Worm (Caenorhabditis elegans) whole organism, L2 larva: ENCODE measurements around the gene M199.9.

Experiments used
- Y55F3AM.14 ChIP-seq: fragments of 200-800 bp; sonication (Bioruptor generic); optimal IDR thresholded peaks from 2 replicates; lab custom pipeline; 2018; ENCODE audit warnings: mild to moderate bottlenecking, missing genetic modification characterization, missing compliant biosample characterization
- ZK546.5 ChIP-seq: sonication (generic microtip); optimal IDR thresholded peaks from 2 replicates; lab custom pipeline; 2017; ENCODE audit warnings: missing biosample characterization, missing genetic modification characterization
- alr-1 ChIP-seq: fragments of 150-350 bp; optimal IDR thresholded peaks from 2 replicates; lab custom pipeline; 2014; ENCODE audit warnings: missing biosample characterization, missing genetic modification characterization
- aly-2 ChIP-seq: fragments of 150-350 bp; optimal IDR thresholded peaks from 2 replicates; lab custom pipeline; 2014; ENCODE audit warnings: missing biosample characterization, missing genetic modification characterization
- ama-1 ChIP-seq: fragments of 150-350 bp; optimal IDR thresholded peaks from 2 replicates; lab custom pipeline; 2018; ENCODE audit warnings: inconsistent platforms
- ceh-16 ChIP-seq: fragments of 150-350 bp; optimal IDR thresholded peaks from 2 replicates; lab custom pipeline; 2014; ENCODE audit warnings: missing biosample characterization, missing genetic modification characterization
- ceh-82 ChIP-seq: fragments of 150-350 bp; optimal IDR thresholded peaks from 2 replicates; lab custom pipeline; 2014; ENCODE audit warnings: missing biosample characterization, missing genetic modification characterization
- crh-2 ChIP-seq: sonication (generic microtip); optimal IDR thresholded peaks from 2 replicates; lab custom pipeline; 2017; ENCODE audit warnings: missing biosample characterization, missing genetic modification characterization
- dmd-4 ChIP-seq: sonication (generic microtip); optimal IDR thresholded peaks from 2 replicates; lab custom pipeline; 2017; ENCODE audit warnings: missing biosample characterization, missing genetic modification characterization
- egl-27 ChIP-seq: sonication (generic microtip); optimal IDR thresholded peaks from 3 replicates; lab custom pipeline; 2017; ENCODE audit warnings: missing biosample characterization, missing genetic modification reagents, missing genetic modification characterization
- elt-1 ChIP-seq: fragments of 150-350 bp; optimal IDR thresholded peaks from 2 replicates; lab custom pipeline; 2014; ENCODE audit warnings: missing biosample characterization, missing genetic modification characterization
- elt-3 ChIP-seq: sonication (generic microtip); optimal IDR thresholded peaks from 2 replicates; lab custom pipeline; 2017; ENCODE audit warnings: missing biosample characterization, missing genetic modification characterization
- fos-1 ChIP-seq: fragments of 150-350 bp; optimal IDR thresholded peaks from 2 replicates; lab custom pipeline; 2014; ENCODE audit warnings: missing biosample characterization, missing genetic modification characterization
- gmeb-1 ChIP-seq: fragments of 150-350 bp; optimal IDR thresholded peaks from 2 replicates; lab custom pipeline; 2014; ENCODE audit warnings: missing biosample characterization, missing genetic modification characterization
- lin-13 ChIP-seq: fragments of 150-350 bp; optimal IDR thresholded peaks from 2 replicates; lab custom pipeline; 2014; ENCODE audit warnings: missing biosample characterization, missing genetic modification reagents, missing genetic modification characterization
- lsy-2 ChIP-seq, 2 experiments: fragments of 150-350 bp in 1 of 2; sonication (generic microtip) in 1 of 2; optimal IDR thresholded peaks; 2 replicates each; lab custom pipeline; 2014 to 2017; ENCODE audit warnings: missing biosample characterization in 2 of 2, missing genetic modification characterization in 2 of 2
- mab-5 ChIP-seq: fragments of 150-350 bp; optimal IDR thresholded peaks from 2 replicates; lab custom pipeline; 2014; ENCODE audit warnings: missing biosample characterization, missing genetic modification characterization
- mbf-1 ChIP-seq: sonication (generic microtip); optimal IDR thresholded peaks from 2 replicates; lab custom pipeline; 2017; ENCODE audit warnings: missing biosample characterization, missing genetic modification characterization
- mdl-1 ChIP-seq, 2 experiments: fragments of 150-350 bp in 1 of 2; sonication (generic microtip) in 1 of 2; optimal IDR thresholded peaks; 2 replicates each; lab custom pipeline; 2017; ENCODE audit warnings: missing biosample characterization in 2 of 2, missing genetic modification characterization in 2 of 2
- nhr-10 ChIP-seq: sonication (generic microtip); optimal IDR thresholded peaks from 2 replicates; lab custom pipeline; 2017; ENCODE audit warnings: missing biosample characterization, missing genetic modification characterization
- nhr-11 ChIP-seq: fragments of 150-350 bp; optimal IDR thresholded peaks from 2 replicates; lab custom pipeline; 2014; ENCODE audit warnings: missing biosample characterization, missing genetic modification characterization
- nhr-129 ChIP-seq: fragments of 150-350 bp; optimal IDR thresholded peaks from 2 replicates; lab custom pipeline; 2014; ENCODE audit warnings: missing biosample characterization, missing genetic modification characterization
- nhr-23 ChIP-seq: fragments of 150-350 bp; optimal IDR thresholded peaks from 2 replicates; lab custom pipeline; 2014; ENCODE audit warnings: missing biosample characterization, missing genetic modification reagents, missing genetic modification characterization
- nhr-237 ChIP-seq: fragments of 150-350 bp; optimal IDR thresholded peaks from 2 replicates; lab custom pipeline; 2014; ENCODE audit warnings: missing biosample characterization, missing genetic modification characterization
- nhr-25 ChIP-seq: fragments of 150-350 bp; sonication (generic microtip); optimal IDR thresholded peaks from 3 replicates; lab custom pipeline; 2014; ENCODE audit warnings: missing biosample characterization, missing genetic modification characterization
- nhr-6 ChIP-seq: fragments of 150-350 bp; optimal IDR thresholded peaks from 2 replicates; lab custom pipeline; 2014; ENCODE audit warnings: missing biosample characterization, missing genetic modification characterization
- sem-4 ChIP-seq: fragments of 150-350 bp; optimal IDR thresholded peaks from 2 replicates; lab custom pipeline; 2014; ENCODE audit warnings: missing biosample characterization, missing genetic modification reagents, missing genetic modification characterization
- sma-3 ChIP-seq: sonication (generic microtip); optimal IDR thresholded peaks from 2 replicates; lab custom pipeline; 2016; ENCODE audit warnings: missing genetic modification reagents, missing genetic modification characterization, missing compliant biosample characterization
- snpc-4 ChIP-seq: fragments of 150-350 bp; optimal IDR thresholded peaks from 2 replicates; lab custom pipeline; 2014; ENCODE audit warnings: missing biosample characterization, missing genetic modification characterization
- unc-39 ChIP-seq: fragments of 150-350 bp; optimal IDR thresholded peaks from 2 replicates; lab custom pipeline; 2014; ENCODE audit warnings: missing biosample characterization, missing genetic modification characterization
- unc-62 ChIP-seq: fragments of 150-350 bp; optimal IDR thresholded peaks from 2 replicates; lab custom pipeline; 2014; ENCODE audit warnings: missing biosample characterization, missing genetic modification reagents, missing genetic modification characterization
- zag-1 ChIP-seq: fragments of 150-350 bp; optimal IDR thresholded peaks from 2 replicates; lab custom pipeline; 2014; ENCODE audit warnings: missing biosample characterization, missing genetic modification characterization
- ztf-1 ChIP-seq: fragments of 200-800 bp; sonication (Bioruptor generic); conservative IDR thresholded peaks from 2 replicates; pipeline ENCODE4 v1.3.6; 2022; ENCODE audit warnings: missing genetic modification characterization, missing compliant biosample characterization
- ztf-11 ChIP-seq: sonication (generic microtip); optimal IDR thresholded peaks from 2 replicates; lab custom pipeline; 2017; ENCODE audit warnings: missing biosample characterization, missing genetic modification characterization
- ztf-4 ChIP-seq: fragments of 150-350 bp; optimal IDR thresholded peaks from 2 replicates; lab custom pipeline; 2014; ENCODE audit warnings: missing biosample characterization, missing genetic modification characterization

Gene M199.9

ce11 chrIV:15127731-15128130 lies at the start of gene M199.9:
TSS of gene M199.9 (minus strand) at chrIV:15127831.
- no peak for TF ChIP-seq ama-1 (lab: Kevin White, UChicago)
- TF ChIP-seq nhr-10 (tag; lab: Kevin White, UChicago), result no peak
- TF ChIP-seq snpc-4 (tag; lab: Kevin White, UChicago), result no peak
- no peak for TF ChIP-seq elt-3 (tag; lab: Kevin White, UChicago)
- TF ChIP-seq unc-62 (GFP tag; lab: Kevin White, UChicago), result no peak
- no peak for TF ChIP-seq mbf-1 (tag; lab: Kevin White, UChicago)
- TF ChIP-seq nhr-129 (tag; lab: Kevin White, UChicago), result no peak
- TF ChIP-seq alr-1, result no peak
- no peak for TF ChIP-seq mab-5
- no peak for TF ChIP-seq lsy-2 (tag; optimal IDR thresholded peaks at IDR 0.05; lab: Kevin White, UChicago)
- no peak for TF ChIP-seq nhr-25 (tag; lab: Kevin White, UChicago)
- TF ChIP-seq ztf-1 (GFP tag; lab: Robert Waterston, UW), result no peak
- TF ChIP-seq aly-2 (tag; lab: Kevin White, UChicago), result no peak
- TF ChIP-seq ceh-82 (tag; lab: Kevin White, UChicago), result no peak
- no peak for TF ChIP-seq dmd-4

ce11 chrIV:15175487-15176128 lies 48.0 kb upstream of the M199.9 start, which contains the start of gene Y40H7A.4:
TSS of gene Y40H7A.4 (minus strand) at chrIV:15175537.
- no peak for TF ChIP-seq sma-3 (GFP tag; lab: Kevin White, UChicago)
- no peak for TF ChIP-seq unc-62 (GFP tag; lab: Kevin White, UChicago)
- no peak for TF ChIP-seq mbf-1 (tag; lab: Kevin White, UChicago)
- TF ChIP-seq mab-5, result no peak
- TF ChIP-seq mdl-1 (tag; optimal IDR thresholded peaks at IDR 0.05; lab: Kevin White, UChicago), result no peak
- no peak for TF ChIP-seq ztf-1 (GFP tag; lab: Robert Waterston, UW)
- TF ChIP-seq elt-1 (tag; lab: Kevin White, UChicago), result no peak
- no peak for TF ChIP-seq crh-2
- TF ChIP-seq Y55F3AM.14 (GFP tag; lab: Kevin White, UChicago), result no peak
- TF ChIP-seq nhr-23 (tag; lab: Kevin White, UChicago), result no peak
- no peak for TF ChIP-seq aly-2 (tag; lab: Kevin White, UChicago)
- TF ChIP-seq nhr-25 (tag; lab: Kevin White, UChicago), result no peak
- no peak for TF ChIP-seq ztf-11 (tag; lab: Kevin White, UChicago)
- TF ChIP-seq dmd-4, result no peak
- no peak for TF ChIP-seq gmeb-1 (tag; lab: Kevin White, UChicago)
- TF ChIP-seq nhr-10 (tag; lab: Kevin White, UChicago), result no peak
- TF ChIP-seq, all 48 proteins: peak for 0

ce11 chrIV:15168442-15168841 lies 40.8 kb upstream of the M199.9 start:
- TF ChIP-seq alr-1 (no peak), ztf-4 (tag; lab: Kevin White, UChicago) (no peak), mab-5 (no peak), nhr-11 (tag; lab: Kevin White, UChicago) (no peak), egl-27 (tag; lab: Kevin White, UChicago) (no peak), fos-1 (tag; lab: Kevin White, UChicago) (no peak), unc-62 (GFP tag; lab: Kevin White, UChicago) (no peak), ztf-11 (tag; lab: Kevin White, UChicago) (no peak), ceh-82 (tag; lab: Kevin White, UChicago) (no peak)

DNA sequence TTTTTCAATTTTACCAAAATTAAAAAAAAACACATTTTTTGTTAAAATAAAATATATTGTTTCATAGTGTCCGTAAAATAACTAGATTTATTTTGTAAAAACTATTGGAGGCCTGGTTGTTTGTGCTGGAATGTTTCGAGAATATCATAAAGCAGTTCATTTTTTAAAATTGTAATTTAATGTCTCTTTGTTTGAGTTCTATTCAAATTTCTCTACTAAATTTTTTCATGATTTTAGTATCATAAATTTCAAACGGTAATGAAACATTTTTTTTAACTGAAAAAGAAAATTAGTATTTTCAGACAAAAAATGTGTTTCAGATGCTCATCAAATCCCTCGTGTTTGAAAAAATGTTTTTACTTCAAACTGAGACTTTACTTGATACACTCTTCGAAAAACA lies 38.0 kb upstream of the M199.9 start:
- no peak for TF ChIP-seq lin-13
- TF ChIP-seq ceh-16 (tag; lab: Kevin White, UChicago), result no peak
- no peak for TF ChIP-seq nhr-10 (tag; lab: Kevin White, UChicago)
- TF ChIP-seq nhr-6 (tag; lab: Kevin White, UChicago), result no peak
- no peak for TF ChIP-seq dmd-4
- TF ChIP-seq unc-39 (tag; lab: Kevin White, UChicago), result no peak
- no peak for TF ChIP-seq mab-5
- no peak for TF ChIP-seq ZK546.5
- no peak for TF ChIP-seq sem-4 (tag; lab: Kevin White, UChicago)
- no peak for TF ChIP-seq zag-1
- no peak for TF ChIP-seq nhr-23 (tag; lab: Kevin White, UChicago)
- no peak for TF ChIP-seq nhr-237 (tag; lab: Kevin White, UChicago)
- no peak for TF ChIP-seq gmeb-1 (tag; lab: Kevin White, UChicago)
- TF ChIP-seq elt-3 (tag; lab: Kevin White, UChicago), result no peak
